Fruit fly (Drosophila melanogaster) whole organism, adult: ENCODE measurements around the gene CG11449.

Experiments
- CG11617 ChIP-seq: fragments of 200-800 bp; sonication (Bioruptor generic); optimal IDR thresholded peaks from 2 replicates; lab custom pipeline; 2017; ENCODE audit warnings: mild to moderate bottlenecking, missing biosample characterization, missing genetic modification reagents, missing genetic modification characterization
- CG12768 ChIP-seq: fragments of 200-800 bp; sonication (Bioruptor generic); optimal IDR thresholded peaks from 2 replicates; lab custom pipeline; 2017; ENCODE audit warnings: missing biosample characterization, missing genetic modification characterization, mild to moderate bottlenecking, moderate library complexity, missing genetic modification reagents
- CG14711 ChIP-seq: fragments of 200-800 bp; sonication (Bioruptor generic); optimal IDR thresholded peaks from 2 replicates; lab custom pipeline; 2018; ENCODE audit warnings: missing biosample characterization, mild to moderate bottlenecking, missing genetic modification characterization, moderate library complexity
- CG1620 ChIP-seq: fragments of 200-800 bp; sonication (Bioruptor generic); optimal IDR thresholded peaks from 2 replicates; lab custom pipeline; 2016; ENCODE audit warnings: missing biosample characterization, missing genetic modification characterization
- CG33017 ChIP-seq: fragments of 200-800 bp; sonication (Bioruptor generic); optimal IDR thresholded peaks from 2 replicates; lab custom pipeline; 2018; ENCODE audit warnings: missing biosample characterization, mild to moderate bottlenecking, missing genetic modification characterization, moderate library complexity
- CG5204 ChIP-seq: fragments of 200-800 bp; sonication (Bioruptor generic); optimal IDR thresholded peaks from 2 replicates; lab custom pipeline; 2016; ENCODE audit warnings: missing biosample characterization, missing genetic modification characterization
- CG7045 ChIP-seq: fragments of 200-800 bp; sonication (Bioruptor generic); optimal IDR thresholded peaks from 2 replicates; lab custom pipeline; 2017; ENCODE audit warnings: missing biosample characterization, mild to moderate bottlenecking, missing genetic modification characterization
- CG7101 ChIP-seq: fragments of 200-800 bp; sonication (Bioruptor generic); optimal IDR thresholded peaks from 2 replicates; lab custom pipeline; 2018; ENCODE audit warnings: missing biosample characterization, mild to moderate bottlenecking, missing genetic modification characterization, moderate library complexity
- Clk ChIP-seq: fragments of 200-800 bp; sonication (Bioruptor generic); optimal IDR thresholded peaks from 2 replicates; lab custom pipeline; 2017; ENCODE audit warnings: missing biosample characterization, missing genetic modification characterization
- Crg-1 ChIP-seq: fragments of 200-800 bp; sonication (Bioruptor generic); optimal IDR thresholded peaks from 2 replicates; lab custom pipeline; 2016; ENCODE audit warnings: missing biosample characterization, missing genetic modification characterization
- Hr96 ChIP-seq: fragments of 200-800 bp; sonication (Bioruptor generic); optimal IDR thresholded peaks from 2 replicates; lab custom pipeline; 2016; ENCODE audit warnings: missing biosample characterization, missing genetic modification characterization
- Mnt ChIP-seq: fragments of 200-800 bp; sonication (Bioruptor generic); optimal IDR thresholded peaks from 2 replicates; lab custom pipeline; 2016; ENCODE audit warnings: missing biosample characterization, mild to moderate bottlenecking, missing genetic modification characterization
- bab1 ChIP-seq: fragments of 200-800 bp; sonication (Bioruptor generic); optimal IDR thresholded peaks from 3 replicates; lab custom pipeline; 2019; ENCODE audit warnings: missing biosample characterization, mild to moderate bottlenecking, missing genetic modification characterization, moderate library complexity
- cic ChIP-seq: fragments of 200-800 bp; sonication (Bioruptor generic); optimal IDR thresholded peaks from 2 replicates; lab custom pipeline; 2017; ENCODE audit warnings: missing biosample characterization, mild to moderate bottlenecking, missing genetic modification characterization, moderate library complexity
- cnc ChIP-seq, 2 experiments: fragments of >200 bp; optimal IDR thresholded peaks; 2 replicates each; lab custom pipeline; 2017
- kay ChIP-seq: fragments of 200-800 bp; sonication (Bioruptor generic); peaks from one replicate; lab custom pipeline; 2016; ENCODE audit warnings: missing biosample characterization, missing genetic modification characterization, borderline replicate concordance
- ovo ChIP-seq: fragments of 200-800 bp; sonication (Bioruptor generic); optimal IDR thresholded peaks from 2 replicates; lab custom pipeline; 2016; ENCODE audit warnings: missing biosample characterization, missing genetic modification characterization
- pad ChIP-seq: fragments of 200-800 bp; sonication (Bioruptor generic); optimal IDR thresholded peaks from 3 replicates; lab custom pipeline; 2017; ENCODE audit warnings: missing biosample characterization, missing genetic modification characterization, mild to moderate bottlenecking, moderate library complexity, missing genetic modification reagents
- tj ChIP-seq: fragments of 200-800 bp; sonication (Bioruptor generic); optimal IDR thresholded peaks from 3 replicates; lab custom pipeline; 2017; ENCODE audit warnings: missing biosample characterization, mild to moderate bottlenecking, missing genetic modification characterization, moderate library complexity
- toe ChIP-seq: fragments of 200-800 bp; sonication (Bioruptor generic); optimal IDR thresholded peaks from 2 replicates; lab custom pipeline; 2016; ENCODE audit warnings: missing biosample characterization, missing genetic modification characterization

The CG11449 gene

dm6 chr3L:22454368-22454767 is at the start of gene CG11449:
CG11449 (plus strand) TSS chr3L:22454373.
- no peak for TF ChIP-seq kay (GFP tag; lab: Kevin White, UChicago)

- no peak for TF ChIP-seq pad (GFP tag; lab: Kevin White, UChicago)
- no peak for TF ChIP-seq tj (GFP tag; lab: Kevin White, UChicago)
Measured at dm6 chr3L:22405366-22405765, 48.8 kb upstream of the CG11449 start.

dm6 chr3L:22406649-22407048 is 47.5 kb upstream of the CG11449 start:
- TF ChIP-seq Mnt, result no peak
- no peak for TF ChIP-seq cic (GFP tag; lab: Kevin White, UChicago)
- no peak for TF ChIP-seq CG12768 (GFP tag; lab: Kevin White, UChicago)
- no peak for TF ChIP-seq CG11617 (GFP tag; lab: Kevin White, UChicago)
- no peak for TF ChIP-seq CG7101
- TF ChIP-seq CG7045 (GFP tag; lab: Kevin White, UChicago), result no peak
- no peak for TF ChIP-seq tj (GFP tag; lab: Kevin White, UChicago)

DNA sequence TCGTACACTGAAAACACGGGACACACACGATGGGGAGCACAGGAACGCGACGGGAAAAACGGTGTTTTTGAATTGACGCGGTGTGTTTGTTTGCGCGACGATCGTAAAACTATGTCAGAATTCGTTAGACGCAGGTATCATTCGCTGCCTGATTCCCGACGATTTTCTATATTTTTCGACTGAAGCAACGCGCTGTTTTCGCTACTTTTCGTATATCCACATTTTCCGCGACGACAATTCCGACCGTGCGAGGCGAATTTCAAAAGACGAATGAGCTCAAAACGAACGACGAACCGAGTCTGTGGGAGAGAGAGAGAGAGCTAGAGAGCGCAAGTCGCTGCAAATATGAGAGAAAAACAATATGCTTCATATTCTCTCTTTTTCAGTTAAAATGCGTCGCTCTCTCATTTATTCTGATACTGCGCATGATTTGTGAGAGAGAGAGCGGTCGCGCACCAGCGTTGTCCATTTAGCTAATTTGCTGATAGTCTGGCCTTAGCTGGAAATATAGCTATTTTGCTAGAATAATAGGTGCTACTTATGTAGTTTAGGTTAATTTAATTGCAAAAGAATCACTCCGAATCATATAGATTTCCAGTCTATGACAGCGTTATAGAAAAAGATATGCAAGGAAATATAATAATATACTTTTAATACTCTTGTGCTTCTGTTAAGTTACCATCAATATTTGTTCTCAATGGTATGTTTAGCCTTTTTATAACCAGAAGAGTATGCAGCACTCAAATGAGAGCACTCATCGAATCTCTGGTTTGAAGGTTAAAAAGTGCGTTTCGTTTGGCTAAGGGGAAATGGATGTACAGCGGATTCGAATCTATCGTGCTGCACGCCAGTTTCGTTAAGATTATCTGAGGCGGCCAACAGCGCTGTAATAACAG is 46.3 kb upstream of the CG11449 start, which contains the start of gene Ten-m:
Ten-m (minus strand) TSS at position 274 of the 896 bp plus-strand sequence.
- TF ChIP-seq Mnt, result no peak
- no peak for TF ChIP-seq cic (GFP tag; lab: Kevin White, UChicago)
- TF ChIP-seq CG11617 (GFP tag; lab: Kevin White, UChicago), result peak; percentile 4
- TF ChIP-seq CG5204 (GFP tag; lab: Kevin White, UChicago), result peak; percentile 53
- peak; percentile 52 for TF ChIP-seq Hr96 (GFP tag; lab: Kevin White, UChicago)
- TF ChIP-seq CG33017 (tag; lab: Kevin White, UChicago), result peak; percentile 10
- no peak for TF ChIP-seq CG14711
- peak; percentile 6 for TF ChIP-seq tj (GFP tag; lab: Kevin White, UChicago)
- TF ChIP-seq CG1620, result no peak
- no peak for TF ChIP-seq CG12768 (GFP tag; lab: Kevin White, UChicago)
- peak; percentile 47 for TF ChIP-seq bab1 (GFP tag; lab: Kevin White, UChicago)
- TF ChIP-seq cnc (optimal IDR thresholded peaks at IDR 0.05; lab: Kevin White, UChicago), result no peak
- no peak for TF ChIP-seq Crg-1 (GFP tag; lab: Kevin White, UChicago)
- peak; percentile 27 for TF ChIP-seq CG7101
- no peak for TF ChIP-seq ovo (GFP tag; lab: Kevin White, UChicago)
- TF ChIP-seq pad (GFP tag; lab: Kevin White, UChicago), result peak; percentile 98
- peak; percentile 44 for TF ChIP-seq toe (GFP tag; lab: Kevin White, UChicago)
- TF ChIP-seq kay (GFP tag; lab: Kevin White, UChicago), result peak; percentile 28

DNA sequence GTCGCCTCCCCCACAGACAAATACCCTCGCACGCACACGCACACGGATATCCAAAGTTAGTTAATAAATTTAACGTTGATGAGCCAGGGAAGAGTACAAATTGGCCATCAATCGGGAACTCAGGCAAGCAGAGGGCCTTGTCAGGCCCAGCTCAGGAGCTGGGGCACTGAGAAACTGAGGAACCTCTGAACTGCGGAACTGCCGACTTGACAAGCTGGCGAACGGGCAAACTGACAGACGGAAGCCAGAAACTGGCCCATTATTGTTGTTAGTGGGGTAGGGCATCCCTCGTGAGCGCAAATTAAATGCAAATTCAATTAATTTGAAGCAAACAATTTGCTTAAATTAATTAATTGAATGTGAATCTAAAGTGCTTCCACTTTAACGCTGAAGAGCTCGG is 38.1 kb upstream of the CG11449 start:
- TF ChIP-seq CG33017 (tag; lab: Kevin White, UChicago), result no peak
- TF ChIP-seq CG12768 (GFP tag; lab: Kevin White, UChicago), result no peak
- no peak for TF ChIP-seq Clk (GFP tag; lab: Kevin White, UChicago)
- TF ChIP-seq Hr96 (GFP tag; lab: Kevin White, UChicago), result no peak
- TF ChIP-seq pad (GFP tag; lab: Kevin White, UChicago), result no peak
- no peak for TF ChIP-seq CG11617 (GFP tag; lab: Kevin White, UChicago)
- no peak for TF ChIP-seq CG7045 (GFP tag; lab: Kevin White, UChicago)

DNA sequence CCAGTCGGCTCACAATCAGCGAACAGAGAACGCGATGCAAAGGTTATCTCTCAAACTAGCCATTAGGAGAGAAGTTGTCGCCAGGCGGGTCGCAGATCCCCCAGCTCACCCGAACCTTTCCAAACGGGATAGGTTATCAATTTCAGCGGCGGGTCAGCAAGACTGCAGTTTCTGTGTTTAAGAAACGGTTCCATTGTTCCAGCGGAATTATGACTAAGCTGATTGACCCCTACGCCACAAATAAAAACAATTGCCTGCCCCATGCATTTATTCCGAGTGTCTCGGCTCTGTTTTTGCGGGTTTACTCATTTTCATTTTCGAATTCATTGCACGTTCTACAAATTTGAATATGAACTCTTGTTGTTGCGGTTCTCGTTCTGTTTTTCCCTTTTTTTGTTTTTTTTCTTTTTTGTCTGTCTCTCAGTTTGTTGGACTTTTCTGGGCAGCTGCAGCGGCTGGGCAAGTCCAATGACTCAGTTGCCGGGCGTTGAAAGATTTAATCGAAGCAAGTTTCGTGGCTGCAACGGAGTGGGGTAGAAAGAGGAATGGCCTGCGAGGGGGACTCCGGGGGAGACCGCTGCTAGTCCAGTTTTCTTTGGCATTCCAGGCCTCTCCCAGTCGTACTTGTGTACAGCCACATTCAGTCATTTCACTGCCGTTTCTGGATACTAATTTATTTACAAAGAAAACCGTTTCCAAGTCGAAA is 33.4 kb upstream of the CG11449 start:
- TF ChIP-seq CG11617 (GFP tag; lab: Kevin White, UChicago), result no peak
- TF ChIP-seq CG12768 (GFP tag; lab: Kevin White, UChicago), result no peak
- TF ChIP-seq kay (GFP tag; lab: Kevin White, UChicago), result no peak
- TF ChIP-seq tj (GFP tag; lab: Kevin White, UChicago), result no peak
- no peak for TF ChIP-seq CG14711
- no peak for TF ChIP-seq CG7101
- TF ChIP-seq toe (GFP tag; lab: Kevin White, UChicago), result no peak
- no peak for TF ChIP-seq CG1620

- TF ChIP-seq toe (GFP tag; lab: Kevin White, UChicago), result no peak
Measured at dm6 chr3L:22424711-22425110, 29.5 kb upstream of the CG11449 start.
